Fruit fly (Drosophila melanogaster): ENCODE results near the gene Pp4-19C.
"Not testable (repeated sequence)": the region's sequence is repeated elsewhere in the genome, so short reads cannot be mapped to it uniquely, and the experiment has no call there.

The Pp4-19C gene

DNA sequence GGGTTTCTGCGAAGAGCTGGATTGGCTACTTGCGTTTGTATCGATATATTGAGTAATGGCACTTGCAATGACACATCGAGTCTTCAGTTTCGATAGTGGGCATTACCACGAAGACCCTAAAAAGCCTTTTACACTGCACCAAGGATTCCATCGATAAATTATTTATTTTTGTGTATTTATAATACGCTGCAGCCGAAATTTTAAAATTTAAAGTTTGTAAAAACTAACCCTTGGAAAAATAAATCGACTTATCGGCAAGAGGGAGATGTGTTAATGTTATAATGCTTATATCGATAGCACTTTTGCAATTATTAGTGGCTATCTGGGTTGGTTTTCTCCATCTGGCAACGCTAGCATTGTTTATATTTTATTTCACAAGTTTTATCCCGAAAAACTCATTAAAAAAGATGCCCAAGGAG is at the start of gene Pp4-19C, which contains the start of gene cactin:
TSS of gene Pp4-19C (minus strand) at position 256 of the 419 bp plus-strand sequence.
TSS of gene cactin (plus strand) at position 323 of the 419 bp plus-strand sequence.
- no peak for TF ChIP-seq usp (GFP tag; optimal IDR thresholded peaks at IDR 0.05)
- no peak for TF ChIP-seq psq (optimal IDR thresholded peaks at IDR 0.05)
- TF ChIP-seq Dll (optimal IDR thresholded peaks at IDR 0.05) = no peak
- no peak for TF ChIP-seq pan (optimal IDR thresholded peaks at IDR 0.05)
- TF ChIP-seq EcR (GFP tag; optimal IDR thresholded peaks at IDR 0.05) = no peak
- TF ChIP-seq CG8478 (optimal IDR thresholded peaks at IDR 0.05) = no peak

DNA sequence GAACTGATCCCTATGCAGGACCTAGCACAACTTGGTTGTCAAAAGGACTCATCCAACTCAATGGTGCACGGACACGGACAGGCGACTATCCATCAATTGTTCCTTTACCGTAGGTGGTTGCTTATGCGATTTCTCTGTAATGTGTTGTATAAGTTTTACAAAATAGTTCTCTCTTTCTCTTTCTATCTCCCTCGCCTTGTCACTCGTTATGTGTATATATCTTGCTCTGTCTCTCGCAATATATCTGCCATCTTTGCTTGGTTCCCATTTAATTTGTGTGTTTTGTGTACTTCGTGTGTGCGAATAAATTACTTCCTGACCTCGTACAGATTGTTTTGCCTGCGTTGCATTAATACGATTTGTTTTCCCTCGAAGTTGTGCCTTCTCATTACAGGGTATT is 46.9 kb upstream of the Pp4-19C start:
- TF ChIP-seq usp (GFP tag; optimal IDR thresholded peaks at IDR 0.05) = no peak
- no peak for TF ChIP-seq Dll (optimal IDR thresholded peaks at IDR 0.05)
- no peak for TF ChIP-seq psq (optimal IDR thresholded peaks at IDR 0.05)
- TF ChIP-seq pan (optimal IDR thresholded peaks at IDR 0.05) = no peak
- TF ChIP-seq EcR (GFP tag; optimal IDR thresholded peaks at IDR 0.05) = no peak
- TF ChIP-seq CG8478 (optimal IDR thresholded peaks at IDR 0.05) = no peak

DNA sequence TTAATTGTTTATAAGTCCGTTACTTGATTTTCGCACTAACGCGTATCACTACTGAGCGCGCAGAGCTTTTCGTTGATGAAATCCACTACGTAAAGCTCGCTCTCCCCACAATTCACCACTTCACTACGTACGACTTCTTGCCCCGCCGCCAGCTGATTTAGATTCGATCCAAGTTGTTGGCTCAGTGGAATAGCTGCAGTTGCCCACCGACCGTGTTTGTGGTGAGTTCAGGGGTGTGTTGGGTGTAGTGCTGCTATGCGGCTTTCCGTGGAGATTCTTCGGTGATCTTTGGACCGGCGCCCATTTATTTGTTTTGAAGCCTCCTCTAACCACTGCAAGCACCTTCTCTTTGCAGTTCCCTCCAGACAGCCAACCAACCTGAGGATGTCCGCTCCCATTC is 44.4 kb upstream of the Pp4-19C start:
- no peak for TF ChIP-seq usp (GFP tag; optimal IDR thresholded peaks at IDR 0.05)
- TF ChIP-seq Dll (optimal IDR thresholded peaks at IDR 0.05) = no peak
- TF ChIP-seq pan (optimal IDR thresholded peaks at IDR 0.05) = no peak
- TF ChIP-seq EcR (GFP tag; optimal IDR thresholded peaks at IDR 0.05) = no peak
- TF ChIP-seq psq (optimal IDR thresholded peaks at IDR 0.05) = no peak
- no peak for TF ChIP-seq CG8478 (optimal IDR thresholded peaks at IDR 0.05)

DNA sequence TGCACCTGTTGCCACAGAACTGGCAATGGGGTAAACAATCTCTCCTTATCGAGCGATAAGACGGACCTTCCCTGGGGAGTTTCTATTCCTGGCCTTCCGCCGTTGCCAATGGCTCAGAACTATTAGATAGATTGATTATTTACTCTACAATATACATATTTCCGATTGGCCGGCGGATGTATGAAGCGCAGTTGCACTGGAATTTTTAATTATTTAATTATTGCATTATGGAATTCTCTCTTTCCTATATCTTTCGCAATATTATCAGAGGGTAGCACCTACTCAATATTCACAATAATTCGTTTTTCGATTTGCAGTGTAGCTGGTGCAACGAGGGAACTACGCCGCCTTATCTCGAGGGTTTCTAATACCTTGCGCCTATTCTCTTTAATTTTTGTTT is 43.4 kb upstream of the Pp4-19C start, which contains the start of gene GstT3:
TSS of gene GstT3 (plus strand) at position 301 of the 400 bp plus-strand sequence.
- no peak for TF ChIP-seq Dll (optimal IDR thresholded peaks at IDR 0.05)
- no peak for TF ChIP-seq psq (optimal IDR thresholded peaks at IDR 0.05)
- TF ChIP-seq pan (optimal IDR thresholded peaks at IDR 0.05) = no peak
- no peak for TF ChIP-seq CG8478 (optimal IDR thresholded peaks at IDR 0.05)
- TF ChIP-seq EcR (GFP tag; optimal IDR thresholded peaks at IDR 0.05) = no peak
- TF ChIP-seq usp (GFP tag; optimal IDR thresholded peaks at IDR 0.05) = no peak

dm6 chrX:20466382-20466928 is 42.7 kb upstream of the Pp4-19C start:
- TF ChIP-seq CG8478 (optimal IDR thresholded peaks at IDR 0.05) (no peak), EcR (GFP tag; optimal IDR thresholded peaks at IDR 0.05) (no peak), Dll (optimal IDR thresholded peaks at IDR 0.05) (no peak), psq (optimal IDR thresholded peaks at IDR 0.05) (no peak), usp (GFP tag; optimal IDR thresholded peaks at IDR 0.05) (no peak), pan (optimal IDR thresholded peaks at IDR 0.05) (no peak)

- TF ChIP-seq pan (optimal IDR thresholded peaks at IDR 0.05) (no peak), EcR (GFP tag; optimal IDR thresholded peaks at IDR 0.05) (no peak), CG8478 (optimal IDR thresholded peaks at IDR 0.05) (no peak), usp (GFP tag; optimal IDR thresholded peaks at IDR 0.05) (no peak), psq (optimal IDR thresholded peaks at IDR 0.05) (no peak), Dll (optimal IDR thresholded peaks at IDR 0.05) (no peak)
Observed at dm6 chrX:20448828-20449427, 25.1 kb upstream of the Pp4-19C start, which contains the start of gene tbc. TSS of gene tbc (plus strand) at chrX:20449331.

DNA sequence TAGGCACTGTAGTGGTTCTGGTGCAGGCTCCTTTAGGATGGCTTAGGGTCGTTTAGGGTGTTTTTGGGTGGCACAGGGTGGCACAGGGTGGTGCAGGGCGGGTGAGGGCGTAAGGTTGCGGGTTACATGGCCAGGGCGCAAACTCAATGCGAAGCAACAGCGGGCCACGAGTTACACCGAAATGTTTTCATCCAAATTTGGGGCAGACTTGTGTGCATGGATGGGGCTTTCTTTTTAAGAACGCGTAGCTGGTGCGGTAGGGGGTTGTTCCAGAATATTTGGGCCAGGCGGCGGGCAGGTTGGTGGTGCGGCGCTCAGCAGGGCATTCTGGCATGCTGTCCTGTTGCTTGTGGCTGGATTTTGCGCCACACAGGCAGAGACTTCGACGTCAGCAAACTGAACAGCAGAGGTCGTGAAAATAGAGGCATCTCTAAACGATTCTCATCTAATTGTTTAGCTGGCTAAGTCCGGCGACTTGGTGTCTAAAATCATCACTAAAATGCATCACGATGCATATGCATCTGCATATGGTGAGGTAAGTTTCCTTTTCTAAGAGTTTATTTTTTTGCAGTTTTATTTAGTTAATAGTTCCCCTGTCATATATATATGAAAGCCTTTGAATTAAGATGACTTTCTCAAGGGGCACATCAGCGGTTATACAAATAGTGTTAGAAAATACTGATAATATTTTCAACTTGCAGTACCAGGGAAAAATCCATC is 24.2 kb upstream of the Pp4-19C start:
- TF ChIP-seq usp (GFP tag; optimal IDR thresholded peaks at IDR 0.05) = no peak
- TF ChIP-seq Dll (optimal IDR thresholded peaks at IDR 0.05) = no peak
- no peak for TF ChIP-seq EcR (GFP tag; optimal IDR thresholded peaks at IDR 0.05)
- no peak for TF ChIP-seq psq (optimal IDR thresholded peaks at IDR 0.05)
- no peak for TF ChIP-seq CG8478 (optimal IDR thresholded peaks at IDR 0.05)
- no peak for TF ChIP-seq pan (optimal IDR thresholded peaks at IDR 0.05)

DNA sequence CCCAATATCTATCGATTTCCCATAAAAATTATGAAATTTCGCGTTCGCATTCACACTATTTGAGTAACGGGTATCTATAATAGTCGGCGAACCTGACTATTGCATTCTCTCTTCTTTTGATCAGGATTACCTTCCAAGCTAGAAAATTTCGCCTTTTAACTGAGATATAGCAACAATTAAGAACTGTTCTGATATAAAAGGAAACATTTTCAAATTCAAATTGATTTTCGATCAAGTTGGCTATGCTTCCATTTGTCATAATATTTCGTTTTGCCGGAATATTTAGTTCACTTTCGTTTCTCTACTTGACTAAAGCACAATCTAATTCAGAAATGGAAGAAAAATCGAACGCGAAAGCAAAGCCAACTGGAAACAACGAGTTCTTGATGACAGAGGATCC is 22.3 kb upstream of the Pp4-19C start, which contains the start of gene CG42578:
TSS of gene CG42578 (plus strand) at position 301 of the 400 bp plus-strand sequence.
- not testable (repeated sequence) for TF ChIP-seq usp (GFP tag; optimal IDR thresholded peaks at IDR 0.05); Dll (optimal IDR thresholded peaks at IDR 0.05); EcR (GFP tag; optimal IDR thresholded peaks at IDR 0.05)

DNA sequence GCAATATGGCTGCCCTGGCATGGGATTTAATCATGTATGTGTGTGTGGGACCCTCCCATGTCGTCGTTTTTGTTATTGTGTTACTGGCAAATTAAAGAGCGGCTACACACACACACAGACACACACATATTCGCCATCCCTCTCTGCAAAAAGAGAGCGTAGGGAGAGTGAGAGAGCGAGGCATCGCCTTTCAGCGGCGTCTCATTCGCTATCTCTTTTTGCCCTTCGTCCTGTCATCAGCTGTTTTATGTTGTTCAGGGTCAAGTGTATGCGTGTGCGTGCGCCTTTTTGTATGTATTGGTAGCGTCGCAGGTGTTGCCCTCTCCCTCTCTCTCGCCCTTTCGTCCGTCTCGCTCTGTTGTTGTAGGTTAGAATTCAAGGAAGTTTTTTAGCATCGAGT is 13.1 kb upstream of the Pp4-19C start:
- TF ChIP-seq EcR (GFP tag; optimal IDR thresholded peaks at IDR 0.05) = no peak
- TF ChIP-seq Dll (optimal IDR thresholded peaks at IDR 0.05) = no peak
- no peak for TF ChIP-seq psq (optimal IDR thresholded peaks at IDR 0.05)
- no peak for TF ChIP-seq pan (optimal IDR thresholded peaks at IDR 0.05)
- TF ChIP-seq usp (GFP tag; optimal IDR thresholded peaks at IDR 0.05) = no peak
- no peak for TF ChIP-seq CG8478 (optimal IDR thresholded peaks at IDR 0.05)

DNA sequence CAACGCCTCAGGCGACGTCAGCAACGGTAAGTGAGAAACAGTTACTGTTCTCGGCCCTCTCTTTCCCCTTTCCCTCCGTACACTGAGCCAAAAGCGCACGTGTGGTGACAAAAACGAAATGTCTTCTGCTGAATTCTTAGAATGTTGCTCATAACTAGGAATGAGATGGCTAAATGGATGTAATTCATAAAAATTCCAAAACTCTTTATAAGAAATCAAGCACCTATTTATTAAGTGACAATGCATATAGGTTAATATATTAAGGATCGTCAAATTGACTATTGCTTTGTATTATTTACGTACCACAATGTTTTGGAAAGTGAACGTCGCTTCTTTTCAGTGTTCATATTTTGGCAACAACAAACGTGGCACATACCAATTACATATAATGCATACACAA is 10.7 kb upstream of the Pp4-19C start:
- no peak for TF ChIP-seq Dll (optimal IDR thresholded peaks at IDR 0.05)
- TF ChIP-seq pan (optimal IDR thresholded peaks at IDR 0.05) = no peak
- no peak for TF ChIP-seq CG8478 (optimal IDR thresholded peaks at IDR 0.05)
- TF ChIP-seq psq (optimal IDR thresholded peaks at IDR 0.05) = no peak
- TF ChIP-seq EcR (GFP tag; optimal IDR thresholded peaks at IDR 0.05) = no peak
- TF ChIP-seq usp (GFP tag; optimal IDR thresholded peaks at IDR 0.05) = no peak

DNA sequence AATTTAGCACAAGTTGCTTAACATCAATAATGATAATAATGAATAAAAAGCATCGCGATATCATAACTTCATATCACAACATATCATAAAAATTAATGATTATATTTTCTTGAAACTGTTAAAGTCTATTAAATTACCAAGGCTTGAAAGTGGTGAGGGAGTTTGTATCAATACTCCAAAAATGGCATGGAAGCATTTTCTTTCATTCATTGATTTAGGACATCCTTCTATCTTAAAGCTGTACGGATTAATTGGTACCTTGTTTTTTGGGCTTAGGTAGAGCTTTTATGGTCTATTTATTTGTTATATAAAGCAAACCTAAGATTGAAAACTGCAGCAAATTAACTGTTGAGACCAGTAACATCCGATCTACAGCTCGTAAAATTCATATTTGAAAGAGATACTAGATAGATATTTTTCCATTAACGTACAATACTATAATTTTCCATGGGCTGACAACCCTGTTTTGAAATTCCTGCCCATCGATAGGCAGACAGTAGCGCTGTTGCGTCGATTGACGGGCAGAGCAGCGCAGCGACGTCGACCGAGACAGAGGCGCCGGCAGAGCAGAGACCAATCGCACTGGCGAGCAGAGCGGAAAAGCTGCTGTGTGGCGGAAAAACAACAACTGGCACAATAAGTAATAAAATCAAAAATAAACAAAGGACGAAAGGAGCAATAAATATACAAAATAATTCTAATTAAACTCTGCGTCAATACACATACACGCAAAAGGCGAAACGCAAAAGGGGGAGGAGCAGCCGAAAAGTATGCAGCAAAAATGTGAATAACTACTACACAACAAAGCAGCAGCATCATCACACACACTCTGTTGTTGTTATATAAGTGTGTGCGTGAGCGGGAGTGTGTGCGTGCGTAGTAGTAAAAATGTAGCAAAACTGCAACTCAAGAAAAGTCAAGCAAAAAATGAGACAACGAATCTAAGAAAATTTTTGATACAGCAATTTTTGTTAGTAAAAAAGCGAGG is 9.8 kb upstream of the Pp4-19C start, which contains the start of gene CG1695:
TSS of gene CG1695 (plus strand) at position 606 of the 988 bp plus-strand sequence.
- TF ChIP-seq usp (GFP tag; optimal IDR thresholded peaks at IDR 0.05) = no peak
- TF ChIP-seq pan (optimal IDR thresholded peaks at IDR 0.05) = no peak
- TF ChIP-seq psq (optimal IDR thresholded peaks at IDR 0.05) = no peak
- TF ChIP-seq Dll (optimal IDR thresholded peaks at IDR 0.05) = no peak
- no peak for TF ChIP-seq CG8478 (optimal IDR thresholded peaks at IDR 0.05)
- TF ChIP-seq EcR (GFP tag; optimal IDR thresholded peaks at IDR 0.05) = no peak
